Worm (Caenorhabditis elegans) whole organism, L1 larva: ENCODE results near the gene mrpl-12.

Experiments used
- ceh-63 ChIP-seq: fragments of 200-800 bp; sonication (Bioruptor generic); optimal IDR thresholded peaks from 2 replicates; lab custom pipeline; 2018; ENCODE audit warnings: mild to moderate bottlenecking, missing genetic modification characterization, missing compliant biosample characterization
- ceh-88 ChIP-seq: fragments of 200-800 bp; sonication (Bioruptor generic); IDR thresholded peaks from 2 replicates; pipeline ENCODE4 v1.3.6; 2022; ENCODE audit warnings: missing genetic modification characterization, missing compliant biosample characterization
- dsc-1 ChIP-seq: sonication (generic microtip); optimal IDR thresholded peaks from 2 replicates; lab custom pipeline; 2016; ENCODE audit warnings: mild to moderate bottlenecking, missing genetic modification characterization, missing compliant biosample characterization
- hlh-17 ChIP-seq: fragments of 200-800 bp; sonication (Bioruptor generic); optimal IDR thresholded peaks from 2 replicates; lab custom pipeline; 2018; ENCODE audit warnings: missing genetic modification characterization, mild to moderate bottlenecking, missing compliant biosample characterization, moderate library complexity, borderline replicate concordance
- lin-15B ChIP-seq: fragments of 150-350 bp; sonication (generic microtip); optimal IDR thresholded peaks from 3 replicates; lab custom pipeline; 2014; ENCODE audit warnings: missing biosample characterization, missing genetic modification characterization
- lin-35 ChIP-seq, 2 experiments: fragments of 150-350 bp; optimal IDR thresholded peaks; 2 replicates each; lab custom pipeline; 2014; ENCODE audit warnings: missing biosample characterization in 2 of 2, missing genetic modification characterization in 2 of 2, missing genetic modification reagents in 2 of 2
- nhr-11 ChIP-seq: fragments of 150-350 bp; optimal IDR thresholded peaks from 2 replicates; lab custom pipeline; 2014; ENCODE audit warnings: missing biosample characterization, missing genetic modification characterization
- nhr-71 ChIP-seq: sonication (generic microtip); optimal IDR thresholded peaks from 2 replicates; lab custom pipeline; 2016; ENCODE audit warnings: mild to moderate bottlenecking, missing genetic modification characterization, moderate library complexity, missing compliant biosample characterization
- nhr-77 ChIP-seq: fragments of 150-350 bp; optimal IDR thresholded peaks from 2 replicates; lab custom pipeline; 2014; ENCODE audit warnings: missing biosample characterization, missing genetic modification characterization
- unc-130 ChIP-seq: fragments of 150-350 bp; optimal IDR thresholded peaks from 2 replicates; lab custom pipeline; 2017; ENCODE audit warnings: missing biosample characterization, missing genetic modification characterization, inconsistent platforms
- zag-1 ChIP-seq: fragments of 150-350 bp; optimal IDR thresholded peaks from 2 replicates; lab custom pipeline; 2014; ENCODE audit warnings: missing biosample characterization, missing genetic modification characterization

- no peak for TF ChIP-seq dsc-1 (tag; lab: Kevin White, UChicago)
- no peak for TF ChIP-seq zag-1 (tag; lab: Kevin White, UChicago)
- no peak for TF ChIP-seq unc-130 (tag; lab: Kevin White, UChicago)
- no peak for TF ChIP-seq hlh-17 (GFP tag; lab: Kevin White, UChicago)
- no peak for TF ChIP-seq ceh-88 (GFP tag; lab: Robert Waterston, UW)
- TF ChIP-seq nhr-11, result no peak
- no peak for TF ChIP-seq nhr-77
- TF ChIP-seq lin-35 (GFP tag; optimal IDR thresholded peaks at IDR 0.05; lab: Kevin White, UChicago), result no peak
- no peak for TF ChIP-seq ceh-63 (GFP tag; lab: Kevin White, UChicago)
- TF ChIP-seq lin-15B, result no peak
- no peak for TF ChIP-seq nhr-71 (tag; lab: Kevin White, UChicago)
Measured at ce11 chrIII:10691019-10691418, 16.5 kb upstream of the mrpl-12 start, which contains the start of gene Y39A1A.17.
